Fruit fly (Drosophila melanogaster) whole organism, prepupa: ENCODE measurements around the gene CG33687.

Experiments
- CG10669 ChIP-seq: fragments of 200-800 bp; sonication (Bioruptor generic); optimal IDR thresholded peaks from 3 replicates; lab custom pipeline; 2018; ENCODE audit warnings: missing biosample characterization, mild to moderate bottlenecking, missing genetic modification characterization, moderate library complexity
- CG15336 ChIP-seq: fragments of 200-800 bp; sonication (Bioruptor generic); IDR thresholded peaks from 2 replicates; pipeline ENCODE4 v1.3.6; 2022; ENCODE audit warnings: missing biosample characterization, missing genetic modification characterization
- CG1621 ChIP-seq: fragments of 200-800 bp; sonication (Bioruptor generic); optimal IDR thresholded peaks from 3 replicates; lab custom pipeline; 2018; ENCODE audit warnings: missing biosample characterization, mild to moderate bottlenecking, missing genetic modification characterization
- CG3032 ChIP-seq: fragments of 200-800 bp; optimal IDR thresholded peaks from 2 replicates; lab custom pipeline; 2019; ENCODE audit warnings: missing biosample characterization, mild to moderate bottlenecking, missing genetic modification characterization, moderate library complexity
- Eip93F ChIP-seq: fragments of 200-800 bp; sonication (Bioruptor generic); optimal IDR thresholded peaks from 2 replicates; lab custom pipeline; 2016; ENCODE audit warnings: missing biosample characterization, mild to moderate bottlenecking, missing genetic modification characterization
- Sox14 ChIP-seq: fragments of 200-800 bp; sonication (Bioruptor generic); optimal IDR thresholded peaks from 3 replicates; lab custom pipeline; 2016; ENCODE audit warnings: missing biosample characterization, missing genetic modification characterization
- fd59A ChIP-seq: fragments of 200-800 bp; sonication (Bioruptor generic); optimal IDR thresholded peaks from 2 replicates; lab custom pipeline; 2017; ENCODE audit warnings: missing biosample characterization, mild to moderate bottlenecking, missing genetic modification characterization, missing genetic modification reagents

DNA sequence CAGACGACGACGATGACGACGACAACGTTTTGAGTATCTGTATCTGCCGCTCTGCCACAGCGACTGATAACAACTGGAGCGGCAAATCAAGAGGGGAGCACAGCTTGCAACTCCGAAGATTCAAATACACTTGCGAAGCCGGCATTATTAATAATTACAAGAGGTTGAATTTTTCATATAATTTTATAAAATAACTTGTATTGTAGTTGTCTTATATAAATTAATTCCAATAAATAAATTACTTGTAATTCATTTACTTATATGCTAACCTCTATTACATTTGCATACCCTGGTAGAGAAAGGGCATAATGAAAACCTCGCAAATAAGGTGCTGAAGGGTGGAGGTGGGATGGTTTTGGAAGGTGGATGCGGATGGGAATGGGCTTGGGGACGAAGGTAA lies 6.5 kb downstream of the CG33687 start:
- TF ChIP-seq CG3032 (tag; lab: Kevin White, UChicago), result peak; percentile 76
- TF ChIP-seq fd59A, result peak; percentile 64
- peak; percentile 78 for TF ChIP-seq CG10669 (GFP tag; lab: Kevin White, UChicago)
- peak; percentile 44 for TF ChIP-seq Eip93F
- TF ChIP-seq CG15336 (GFP tag; lab: Robert Waterston, UW), result peak; percentile 50; the same call in 1 of the 2 replicates
- TF ChIP-seq CG1621, result peak; percentile 42
- peak; percentile 21 for TF ChIP-seq Sox14
